Fruit fly (Drosophila melanogaster) whole organism, embryonic: ENCODE data around the gene AP-1-2beta.

Experiments used
- BtbVII ChIP-seq: fragments of 200-800 bp; sonication (Bioruptor generic); optimal IDR thresholded peaks from 3 replicates; lab custom pipeline; 2017; ENCODE audit warnings: missing biosample characterization, mild to moderate bottlenecking, missing genetic modification characterization
- CG10366 ChIP-seq: fragments of 200-800 bp; sonication (Bioruptor generic); IDR thresholded peaks from 2 replicates; pipeline ENCODE4 v1.3.6; 2022; ENCODE audit warnings: missing biosample characterization, missing genetic modification characterization
- CG10654 ChIP-seq: fragments of 200-800 bp; sonication (Bioruptor generic); optimal IDR thresholded peaks from 2 replicates; lab custom pipeline; 2016; ENCODE audit warnings: missing biosample characterization, missing genetic modification characterization
- CG11247 ChIP-seq: fragments of 200-800 bp; sonication (Bioruptor generic); IDR thresholded peaks from 2 replicates; pipeline ENCODE4 v1.3.6; 2022; ENCODE audit warnings: missing biosample characterization, missing genetic modification characterization
- CG12659 ChIP-seq: fragments of 200-800 bp; sonication (Bioruptor generic); optimal IDR thresholded peaks from 3 replicates; lab custom pipeline; 2017; ENCODE audit warnings: mild to moderate bottlenecking, missing biosample characterization, missing genetic modification reagents, missing genetic modification characterization
- CG13287 ChIP-seq: fragments of 200-800 bp; sonication (Bioruptor generic); IDR thresholded peaks from 2 replicates; pipeline ENCODE4 v1.3.6; 2022; ENCODE audit warnings: missing biosample characterization, missing genetic modification characterization; ENCODE audit not compliant: partially characterized antibody
- CG13424 ChIP-seq: fragments of 200-800 bp; sonication (Bioruptor generic); optimal IDR thresholded peaks from 2 replicates; lab custom pipeline; 2019; ENCODE audit warnings: missing biosample characterization, mild to moderate bottlenecking, missing genetic modification characterization, moderate library complexity
- CG14710 ChIP-seq: fragments of 200-800 bp; sonication (Bioruptor generic); optimal IDR thresholded peaks from 3 replicates; lab custom pipeline; 2019; ENCODE audit warnings: missing biosample characterization, mild to moderate bottlenecking, missing genetic modification characterization, moderate library complexity
- CG14860 ChIP-seq: fragments of 200-800 bp; sonication (Bioruptor generic); IDR thresholded peaks from 3 replicates; pipeline ENCODE4 v1.3.6; 2022; ENCODE audit warnings: missing biosample characterization, missing genetic modification characterization; ENCODE audit not compliant: partially characterized antibody
- CG15073 ChIP-seq: fragments of 200-800 bp; sonication (Bioruptor generic); optimal IDR thresholded peaks from 2 replicates; lab custom pipeline; 2016; ENCODE audit warnings: missing biosample characterization, missing genetic modification characterization
- CG1529 ChIP-seq: fragments of 200-800 bp; sonication (Bioruptor generic); optimal IDR thresholded peaks from 3 replicates; lab custom pipeline; 2018; ENCODE audit warnings: missing biosample characterization, missing genetic modification characterization
- CG15479 ChIP-seq: fragments of 200-800 bp; sonication (Bioruptor generic); optimal IDR thresholded peaks from 3 replicates; lab custom pipeline; 2019; ENCODE audit warnings: missing biosample characterization, mild to moderate bottlenecking, missing genetic modification characterization, moderate library complexity
- CG1647 ChIP-seq: fragments of 200-800 bp; sonication (Bioruptor generic); optimal IDR thresholded peaks from 3 replicates; lab custom pipeline; 2016; ENCODE audit warnings: missing biosample characterization, missing genetic modification characterization
- CG17328 ChIP-seq: fragments of 200-800 bp; sonication (Bioruptor generic); IDR thresholded peaks from 2 replicates; pipeline ENCODE4 v1.3.6; 2022; ENCODE audit warnings: missing biosample characterization, missing genetic modification characterization
- CG17361 ChIP-seq: fragments of 200-800 bp; sonication (Bioruptor generic); IDR thresholded peaks from 3 replicates; pipeline ENCODE4 v1.3.6; 2022; ENCODE audit warnings: missing biosample characterization, missing genetic modification characterization
- CG2120 ChIP-seq: fragments of 200-800 bp; sonication (Bioruptor generic); optimal IDR thresholded peaks from 3 replicates; lab custom pipeline; 2016; ENCODE audit warnings: missing biosample characterization, missing genetic modification characterization
- CG2199 ChIP-seq: fragments of 200-800 bp; sonication (Bioruptor generic); IDR thresholded peaks from 3 replicates; pipeline ENCODE4 v1.3.6; 2022; ENCODE audit warnings: missing biosample characterization, missing genetic modification characterization
- CG30020 ChIP-seq: fragments of 200-800 bp; optimal IDR thresholded peaks from 2 replicates; lab custom pipeline; 2019; ENCODE audit warnings: missing biosample characterization, mild to moderate bottlenecking, missing genetic modification characterization, moderate library complexity
- CG30431 ChIP-seq: fragments of 200-800 bp; sonication (Bioruptor generic); optimal IDR thresholded peaks from 2 replicates; lab custom pipeline; 2017; ENCODE audit warnings: missing biosample characterization, missing genetic modification characterization
- CG31441 ChIP-seq: fragments of 200-800 bp; sonication (Bioruptor generic); IDR thresholded peaks from 2 replicates; pipeline ENCODE4 v1.3.6; 2022; ENCODE audit warnings: missing biosample characterization, missing genetic modification characterization
- CG33557 ChIP-seq: fragments of 200-800 bp; sonication (Bioruptor generic); optimal IDR thresholded peaks from 2 replicates; lab custom pipeline; 2019; ENCODE audit warnings: missing biosample characterization, mild to moderate bottlenecking, missing genetic modification characterization, moderate library complexity
- CG42726 ChIP-seq: fragments of 200-800 bp; sonication (Bioruptor generic); IDR thresholded peaks from 2 replicates; pipeline ENCODE4 v1.3.6; 2022; ENCODE audit warnings: missing biosample characterization, missing genetic modification characterization; ENCODE audit not compliant: partially characterized antibody
- CG7357 ChIP-seq: fragments of 200-800 bp; sonication (Bioruptor generic); IDR thresholded peaks from 3 replicates; pipeline ENCODE4 v1.3.6; 2022; ENCODE audit warnings: missing biosample characterization, missing genetic modification characterization
- CG7963 ChIP-seq: fragments of 200-800 bp; sonication (Bioruptor generic); IDR thresholded peaks from 3 replicates; pipeline ENCODE4 v1.3.6; 2022; ENCODE audit warnings: missing biosample characterization, missing genetic modification characterization; ENCODE audit not compliant: partially characterized antibody
- CG8478 ChIP-seq: fragments of >200 bp; optimal IDR thresholded peaks from 2 replicates; lab custom pipeline; 2018
- CG9609 ChIP-seq: fragments of 200-800 bp; sonication (Bioruptor generic); optimal IDR thresholded peaks from 3 replicates; lab custom pipeline; 2016; ENCODE audit warnings: missing biosample characterization, missing genetic modification characterization
- CHES-1-like ChIP-seq: fragments of 200-800 bp; sonication (Bioruptor generic); optimal IDR thresholded peaks from 2 replicates; lab custom pipeline; 2016; ENCODE audit warnings: missing biosample characterization, missing genetic modification characterization
- Dip2 ChIP-seq: fragments of 200-800 bp; sonication (Bioruptor generic); IDR thresholded peaks from 2 replicates; pipeline ENCODE4 v1.3.6; 2022; ENCODE audit warnings: missing biosample characterization, missing genetic modification characterization
- Dp ChIP-seq: fragments of 200-800 bp; sonication (Bioruptor generic); optimal IDR thresholded peaks from 2 replicates; lab custom pipeline; 2018; ENCODE audit warnings: missing biosample characterization, mild to moderate bottlenecking, missing genetic modification characterization, moderate library complexity
- E2f2 ChIP-seq: fragments of 200-800 bp; sonication (Bioruptor generic); IDR thresholded peaks from 2 replicates; pipeline ENCODE4 v1.3.6; 2022; ENCODE audit warnings: missing biosample characterization, missing genetic modification characterization
- Fer1 ChIP-seq: fragments of 200-800 bp; sonication (Bioruptor generic); optimal IDR thresholded peaks from 2 replicates; lab custom pipeline; 2017; ENCODE audit warnings: missing biosample characterization, mild to moderate bottlenecking, missing genetic modification characterization
- HLH3B ChIP-seq: fragments of 200-800 bp; sonication (Bioruptor generic); IDR thresholded peaks from 2 replicates; pipeline ENCODE4 v1.3.6; 2022; ENCODE audit warnings: missing biosample characterization, missing genetic modification characterization
- Hr39 ChIP-seq: fragments of >200 bp; optimal IDR thresholded peaks from 2 replicates; lab custom pipeline; 2017
- Nf-YA ChIP-seq: fragments of 200-800 bp; sonication (Bioruptor generic); IDR thresholded peaks from 2 replicates; pipeline ENCODE4 v1.3.6; 2022; ENCODE audit warnings: missing biosample characterization, missing genetic modification characterization
- Side ChIP-seq: fragments of 200-800 bp; sonication (Bioruptor generic); optimal IDR thresholded peaks from 2 replicates; lab custom pipeline; 2016; ENCODE audit warnings: missing biosample characterization, missing genetic modification characterization
- br ChIP-seq: fragments of >200 bp; optimal IDR thresholded peaks from 2 replicates; lab custom pipeline; 2017
- cas ChIP-seq: fragments of 200-800 bp; sonication (Bioruptor generic); IDR thresholded peaks from 2 replicates; pipeline ENCODE4 v1.3.6; 2022; ENCODE audit warnings: missing biosample characterization, missing genetic modification characterization
- crol ChIP-seq: fragments of 200-800 bp; sonication (Bioruptor generic); IDR thresholded peaks from 2 replicates; pipeline ENCODE4 v1.3.6; 2022; ENCODE audit warnings: missing biosample characterization, missing genetic modification characterization
- eve ChIP-seq, 2 experiments: fragments of >200 bp; optimal IDR thresholded peaks; 2 replicates each; lab custom pipeline; 2017; ENCODE audit warnings: missing biosample characterization in 2 of 2, missing genetic modification characterization in 2 of 2
- fd3F ChIP-seq: fragments of 200-800 bp; sonication (Bioruptor generic); optimal IDR thresholded peaks from 2 replicates; lab custom pipeline; 2018; ENCODE audit warnings: missing biosample characterization, mild to moderate bottlenecking, missing genetic modification characterization, moderate library complexity
- fru ChIP-seq: fragments of >200 bp; optimal IDR thresholded peaks from 2 replicates; lab custom pipeline; 2017
- grn ChIP-seq: fragments of 200-800 bp; sonication (Bioruptor generic); optimal IDR thresholded peaks from 3 replicates; lab custom pipeline; 2017; ENCODE audit warnings: missing biosample characterization, missing genetic modification characterization
- gsb ChIP-seq: fragments of 200-800 bp; sonication (Bioruptor generic); IDR thresholded peaks from 2 replicates; pipeline ENCODE4 v1.3.6; 2022; ENCODE audit warnings: missing biosample characterization, missing genetic modification characterization
- kay ChIP-seq: fragments of 200-800 bp; sonication (Bioruptor generic); optimal IDR thresholded peaks from 2 replicates; lab custom pipeline; 2016; ENCODE audit warnings: missing biosample characterization, missing genetic modification characterization
- lola ChIP-seq, 3 experiments: fragments of >200 bp in 2 of 3; fragments of 200-800 bp in 1 of 3; sonication (Bioruptor generic) in 1 of 3; optimal IDR thresholded peaks; 2 replicates each; lab custom pipeline; 2017 to 2019; ENCODE audit warnings: missing biosample characterization in 3 of 3, missing genetic modification characterization in 3 of 3, mild to moderate bottlenecking in 1 of 3, moderate library complexity in 1 of 3
- luna ChIP-seq: fragments of 200-800 bp; sonication (Bioruptor generic); optimal IDR thresholded peaks from 2 replicates; lab custom pipeline; 2016; ENCODE audit warnings: missing biosample characterization, missing genetic modification characterization
- nerfin-1 ChIP-seq: fragments of 200-800 bp; sonication (Bioruptor generic); optimal IDR thresholded peaks from 3 replicates; lab custom pipeline; 2019; ENCODE audit warnings: missing biosample characterization, mild to moderate bottlenecking, missing genetic modification characterization, moderate library complexity
- pan ChIP-seq, 4 experiments: fragments of >200 bp in 3 of 4; fragments of 200-800 bp in 1 of 4; sonication (Bioruptor generic) in 1 of 4; optimal IDR thresholded peaks in 3 of 4; IDR thresholded peaks in 1 of 4; 2 replicates each; pipeline versions ENCODE4 v1.3.6 to Lab custom; 2017 to 2022; ENCODE audit warnings: missing biosample characterization in 2 of 4, missing genetic modification characterization in 2 of 4, mixed read lengths in 1 of 4
- ssp ChIP-seq: fragments of 200-800 bp; sonication (Bioruptor generic); IDR thresholded peaks from 2 replicates; pipeline ENCODE4 v1.3.6; 2022; ENCODE audit warnings: missing biosample characterization, missing genetic modification characterization
- trh ChIP-seq: fragments of 200-800 bp; sonication (Bioruptor generic); optimal IDR thresholded peaks from 2 replicates; lab custom pipeline; 2016; ENCODE audit warnings: missing biosample characterization, missing genetic modification characterization
- unc-4 ChIP-seq: fragments of 200-800 bp; sonication (Bioruptor generic); IDR thresholded peaks from 2 replicates; pipeline ENCODE4 v1.3.6; 2022; ENCODE audit warnings: missing biosample characterization, missing genetic modification characterization; ENCODE audit not compliant: partially characterized antibody
- wdn ChIP-seq: fragments of 200-800 bp; sonication (Bioruptor generic); IDR thresholded peaks from 2 replicates; pipeline ENCODE4 v1.3.6; 2022; ENCODE audit warnings: missing biosample characterization, missing genetic modification characterization

AP-1-2beta gene

dm6 chrX:19697255-19697877 lies 33.4 kb upstream of the AP-1-2beta start (continued):
- no peak for TF ChIP-seq CG30431 (GFP tag; lab: Kevin White, UChicago)
- TF ChIP-seq CG15479 (GFP tag; lab: Kevin White, UChicago) = peak; percentile 62
- no peak for TF ChIP-seq CG1529 (GFP tag; lab: Kevin White, UChicago)
- no peak for TF ChIP-seq Hr39 (lab: Kevin White, UChicago)
- TF ChIP-seq trh (GFP tag; lab: Kevin White, UChicago) = no peak
- no peak for TF ChIP-seq luna (GFP tag; lab: Kevin White, UChicago)
- TF ChIP-seq CG7357 (GFP tag; lab: Robert Waterston, UW) = no peak
- no peak for TF ChIP-seq grn
- no peak for TF ChIP-seq br (lab: Kevin White, UChicago)
- TF ChIP-seq Dip2 (GFP tag; lab: Robert Waterston, UW) = no peak
- no peak for TF ChIP-seq CG9609 (GFP tag; lab: Kevin White, UChicago)
- TF ChIP-seq CG10654 (GFP tag; lab: Kevin White, UChicago) = no peak
- TF ChIP-seq CG14710 (tag; lab: Kevin White, UChicago) = no peak
- no peak for TF ChIP-seq ssp (GFP tag; lab: Robert Waterston, UW)
- no peak for TF ChIP-seq CG31441
- TF ChIP-seq CG7963 (GFP tag; lab: Robert Waterston, UW) = no peak
- no peak for TF ChIP-seq nerfin-1 (tag; lab: Kevin White, UChicago)
- no peak for TF ChIP-seq BtbVII
- no peak for TF ChIP-seq CG17328 (GFP tag; lab: Robert Waterston, UW)
- peak; percentile 21 for TF ChIP-seq kay (GFP tag; lab: Kevin White, UChicago)
- TF ChIP-seq CG11247 (GFP tag; lab: Robert Waterston, UW) = no peak
- peak; percentile 92 for TF ChIP-seq CG8478 (lab: Kevin White, UChicago)
- no peak for TF ChIP-seq CG15073 (GFP tag; lab: Kevin White, UChicago)
- peak; percentile 23 for TF ChIP-seq fru (lab: Kevin White, UChicago)
- no peak for TF ChIP-seq Dp (GFP tag; lab: Kevin White, UChicago)
- TF ChIP-seq CG2199 (GFP tag; lab: Robert Waterston, UW) = 0 out of 3 replicates have a peak, but pooled peaks have one; percentile 15
- TF ChIP-seq lola (GFP tag; optimal IDR thresholded peaks at IDR 0.05; lab: Kevin White, UChicago) = no peak
- TF ChIP-seq gsb = no peak
- no peak for TF ChIP-seq Nf-YA (GFP tag; lab: Robert Waterston, UW)
- no peak for TF ChIP-seq CG30020 (tag; lab: Kevin White, UChicago)
- no peak for TF ChIP-seq CHES-1-like (GFP tag; lab: Kevin White, UChicago)
- TF ChIP-seq wdn (GFP tag; lab: Robert Waterston, UW) = no peak
- TF ChIP-seq crol (GFP tag; lab: Robert Waterston, UW) = peak; percentile 74
- TF ChIP-seq pan (optimal IDR thresholded peaks at IDR 0.05; lab: Kevin White, UChicago) = no peak
- TF ChIP-seq pan (GFP tag; optimal IDR thresholded peaks at IDR 0.05 in 1 of 2, IDR thresholded peaks at IDR 0.05 in 1 of 2) = no peak
- TF ChIP-seq CG2120 (GFP tag; lab: Kevin White, UChicago) = no peak
- TF ChIP-seq CG42726 = no peak
- TF ChIP-seq fd3F (GFP tag; lab: Kevin White, UChicago) = no peak
- peak; percentile 26; the same call in 1 of the 2 replicates for TF ChIP-seq HLH3B (GFP tag; lab: Robert Waterston, UW)
- TF ChIP-seq, all 482 proteins: peak for 49

- TF ChIP-seq CG14860 (0 out of 3 replicates have a peak, but pooled peaks have one; percentile 22), E2f2 (GFP tag; lab: Robert Waterston, UW) (peak; percentile 51), unc-4 (peak; percentile 46; the same call in 1 of the 2 replicates), CG10366 (GFP tag; lab: Robert Waterston, UW) (no peak), Fer1 (GFP tag; lab: Kevin White, UChicago) (peak; percentile 5), CG13424 (peak; percentile 58), CG17361 (GFP tag; lab: Robert Waterston, UW) (0 out of 3 replicates have a peak, but pooled peaks have one; percentile 33), eve (GFP tag; optimal IDR thresholded peaks at IDR 0.05; lab: Kevin White, UChicago) (no peak), Side (GFP tag; lab: Kevin White, UChicago) (no peak), CG12659 (GFP tag; lab: Kevin White, UChicago) (peak; percentile 39), CG1647 (GFP tag; lab: Kevin White, UChicago) (no peak), cas (no peak), CG13287 (GFP tag; lab: Robert Waterston, UW) (peak; percentile 77), CG7963 (GFP tag; lab: Robert Waterston, UW) (no peak), CG33557 (GFP tag; lab: Kevin White, UChicago) (no peak)
Measured at dm6 chrX:19701611-19702010, 29.2 kb upstream of the AP-1-2beta start, which contains the start of gene Tcs4. TSS of gene Tcs4 (minus strand) at chrX:19701755.
